Worm (Caenorhabditis elegans) whole organism, L4 larva: Measurements from ENCODE around the gene vha-9.

ENCODE experiments used
- F10B5.3 ChIP-seq: sonication (generic microtip); optimal IDR thresholded peaks from 2 replicates; lab custom pipeline; 2016; ENCODE audit warnings: mild to moderate bottlenecking, missing genetic modification characterization, missing compliant biosample characterization
- F26F4.8 ChIP-seq: fragments of 200-800 bp; sonication (Bioruptor generic); conservative IDR thresholded peaks from 2 replicates; pipeline ENCODE4 v1.3.6; 2022; ENCODE audit warnings: missing genetic modification characterization, missing compliant biosample characterization
- F44E2.7 ChIP-seq: fragments of 200-800 bp; sonication (Bioruptor generic); IDR thresholded peaks from 2 replicates; pipeline ENCODE4 v2.1.2; 2022; ENCODE audit warnings: missing genetic modification characterization, missing compliant biosample characterization
- F49E8.2 ChIP-seq: sonication (generic microtip); optimal IDR thresholded peaks from 2 replicates; lab custom pipeline; 2016; ENCODE audit warnings: missing compliant biosample characterization, mild to moderate bottlenecking, missing genetic modification characterization, borderline replicate concordance
- R02D3.7 ChIP-seq: fragments of 150-350 bp; sonication (generic microtip); optimal IDR thresholded peaks from 3 replicates; lab custom pipeline; 2014; ENCODE audit warnings: missing biosample characterization, missing genetic modification characterization
- ZK337.2 ChIP-seq: fragments of 200-800 bp; sonication (Bioruptor generic); IDR thresholded peaks from 2 replicates; pipeline ENCODE4 v1.3.6; 2022; ENCODE audit warnings: missing genetic modification reagents, missing genetic modification characterization, missing compliant biosample characterization
- ZK546.5 ChIP-seq, 2 experiments: sonication (generic microtip); optimal IDR thresholded peaks; 2 replicates each; lab custom pipeline; 2017; ENCODE audit warnings: missing biosample characterization in 2 of 2, missing genetic modification characterization in 2 of 2
- aly-2 ChIP-seq: sonication (generic microtip); optimal IDR thresholded peaks from 2 replicates; lab custom pipeline; 2018; ENCODE audit warnings: missing biosample characterization, missing genetic modification characterization
- arid-1 ChIP-seq: fragments of 200-800 bp; sonication (Bioruptor generic); conservative IDR thresholded peaks from 2 replicates; pipeline ENCODE4 v1.3.6; 2022; ENCODE audit warnings: missing genetic modification reagents, missing genetic modification characterization, missing compliant biosample characterization
- attf-4 ChIP-seq: sonication (generic microtip); optimal IDR thresholded peaks from 3 replicates; lab custom pipeline; 2017; ENCODE audit warnings: missing biosample characterization, missing genetic modification characterization
- ceh-20 ChIP-seq: fragments of 200-800 bp; sonication (Bioruptor generic); IDR thresholded peaks from 2 replicates; pipeline ENCODE4 v1.3.6; 2022; ENCODE audit warnings: missing genetic modification reagents, missing genetic modification characterization, missing compliant biosample characterization
- ceh-28 ChIP-seq: fragments of 150-350 bp; optimal IDR thresholded peaks from 2 replicates; lab custom pipeline; 2014; ENCODE audit warnings: missing biosample characterization, missing genetic modification reagents, missing genetic modification characterization
- ceh-82 ChIP-seq: sonication (generic microtip); optimal IDR thresholded peaks from 2 replicates; lab custom pipeline; 2017; ENCODE audit warnings: missing biosample characterization, missing genetic modification characterization
- ces-1 ChIP-seq: fragments of 150-350 bp; sonication (generic microtip); optimal IDR thresholded peaks from 4 replicates; lab custom pipeline; 2014; ENCODE audit warnings: missing biosample characterization, missing genetic modification reagents, missing genetic modification characterization
- cey-2 ChIP-seq: sonication (generic microtip); optimal IDR thresholded peaks from 3 replicates; lab custom pipeline; 2017; ENCODE audit warnings: missing genetic modification characterization, mild to moderate bottlenecking, missing compliant biosample characterization, antibody characterized with exemption, borderline replicate concordance; ENCODE audit not compliant: insufficient read depth
- ctbp-1 ChIP-seq: fragments of 200-800 bp; sonication (Bioruptor generic); IDR thresholded peaks from 2 replicates; pipeline ENCODE4 v1.3.6; 2022; ENCODE audit warnings: missing genetic modification reagents, missing genetic modification characterization, missing compliant biosample characterization
- daf-16 ChIP-seq, 3 experiments: sonication (generic microtip); optimal IDR thresholded peaks; 2 replicates each; lab custom pipeline; 2016 to 2017; ENCODE audit warnings: missing genetic modification characterization in 3 of 3, missing genetic modification reagents in 3 of 3, mild to moderate bottlenecking in 2 of 3, missing compliant biosample characterization in 2 of 3, missing biosample characterization in 1 of 3, moderate library complexity in 1 of 3
- daf-19 ChIP-seq: fragments of 200-800 bp; sonication (Bioruptor generic); conservative IDR thresholded peaks from 2 replicates; pipeline ENCODE4 v1.3.6; 2022; ENCODE audit warnings: missing genetic modification characterization, missing compliant biosample characterization
- dmd-8 ChIP-seq: fragments of 200-800 bp; sonication (Bioruptor generic); IDR thresholded peaks from 2 replicates; pipeline ENCODE4 v1.3.6; 2022; ENCODE audit warnings: missing genetic modification characterization, missing compliant biosample characterization
- dve-1 ChIP-seq: sonication (generic microtip); optimal IDR thresholded peaks from 2 replicates; lab custom pipeline; 2017; ENCODE audit warnings: antibody characterized with exemption, mild to moderate bottlenecking, missing genetic modification characterization, missing compliant biosample characterization; ENCODE audit not compliant: insufficient read depth
- egl-43 ChIP-seq: fragments of 200-800 bp; sonication (Bioruptor generic); IDR thresholded peaks from 2 replicates; pipeline ENCODE4 v1.3.6; 2022; ENCODE audit warnings: missing genetic modification reagents, missing genetic modification characterization, missing compliant biosample characterization
- fkh-10 ChIP-seq: fragments of 150-350 bp; optimal IDR thresholded peaks from 2 replicates; lab custom pipeline; 2014; ENCODE audit warnings: missing biosample characterization, missing genetic modification reagents, missing genetic modification characterization
- fos-1 ChIP-seq: fragments of 150-350 bp; optimal IDR thresholded peaks from 2 replicates; lab custom pipeline; 2014; ENCODE audit warnings: missing biosample characterization, missing genetic modification characterization
- hif-1 ChIP-seq, 2 experiments: sonication (generic microtip); optimal IDR thresholded peaks; 2 replicates each; lab custom pipeline; 2016 to 2017; ENCODE audit warnings: missing compliant biosample characterization in 2 of 2, missing genetic modification characterization in 2 of 2, missing genetic modification reagents in 2 of 2, missing genotype in 2 of 2, mild to moderate bottlenecking in 1 of 2
- hlh-30 ChIP-seq: sonication (generic microtip); optimal IDR thresholded peaks from 2 replicates; lab custom pipeline; 2017; ENCODE audit warnings: antibody characterized with exemption, mild to moderate bottlenecking, missing genetic modification characterization, missing compliant biosample characterization; ENCODE audit not compliant: insufficient read depth
- lin-13 ChIP-seq: fragments of 150-350 bp; optimal IDR thresholded peaks from 2 replicates; lab custom pipeline; 2014; ENCODE audit warnings: missing biosample characterization, missing genetic modification reagents, missing genetic modification characterization
- lin-39 ChIP-seq: fragments of 150-350 bp; optimal IDR thresholded peaks from 2 replicates; lab custom pipeline; 2014; ENCODE audit warnings: missing biosample characterization, missing genetic modification reagents, missing genetic modification characterization
- lsy-2 ChIP-seq, 2 experiments: fragments of 150-350 bp in 1 of 2; sonication (generic microtip) in 1 of 2; optimal IDR thresholded peaks; 2 replicates each; lab custom pipeline; 2014 to 2017; ENCODE audit warnings: missing biosample characterization in 2 of 2, missing genetic modification characterization in 2 of 2
- madf-5 ChIP-seq, 2 experiments: fragments of 200-800 bp; sonication (Bioruptor generic); IDR thresholded peaks; 2 replicates each; pipeline ENCODE4 v1.3.6; 2022; ENCODE audit warnings: missing compliant biosample characterization in 2 of 2, missing genetic modification characterization in 2 of 2
- madf-9 ChIP-seq: fragments of 200-800 bp; sonication (Bioruptor generic); conservative IDR thresholded peaks from 2 replicates; pipeline ENCODE4 v1.3.6; 2022; ENCODE audit warnings: missing genetic modification reagents, missing genetic modification characterization, missing compliant biosample characterization
- mdl-1 ChIP-seq, 2 experiments: fragments of 150-350 bp in 1 of 2; sonication (generic microtip) in 1 of 2; optimal IDR thresholded peaks; 2 replicates each; lab custom pipeline; 2014 to 2017; ENCODE audit warnings: missing biosample characterization in 2 of 2, missing genetic modification characterization in 2 of 2
- nhr-10 ChIP-seq: fragments of 150-350 bp; optimal IDR thresholded peaks from 2 replicates; lab custom pipeline; 2014; ENCODE audit warnings: missing biosample characterization, missing genetic modification characterization
- nhr-102 ChIP-seq: sonication (generic microtip); optimal IDR thresholded peaks from 2 replicates; lab custom pipeline; 2016; ENCODE audit warnings: mild to moderate bottlenecking, missing genetic modification characterization, moderate library complexity, missing compliant biosample characterization
- nhr-11 ChIP-seq: fragments of 150-350 bp; optimal IDR thresholded peaks from 2 replicates; lab custom pipeline; 2014; ENCODE audit warnings: missing biosample characterization, missing genetic modification characterization
- nhr-237 ChIP-seq: sonication (generic microtip); optimal IDR thresholded peaks from 2 replicates; lab custom pipeline; 2017; ENCODE audit warnings: missing biosample characterization, missing genetic modification characterization
- nhr-25 ChIP-seq: sonication (generic microtip); optimal IDR thresholded peaks from 2 replicates; lab custom pipeline; 2017; ENCODE audit warnings: missing genetic modification characterization, mild to moderate bottlenecking, missing compliant biosample characterization, antibody characterized with exemption, moderate library complexity, borderline replicate concordance; ENCODE audit not compliant: insufficient read depth
- nhr-48 ChIP-seq: sonication (generic microtip); optimal IDR thresholded peaks from 2 replicates; lab custom pipeline; 2016; ENCODE audit warnings: mild to moderate bottlenecking, missing genetic modification characterization, missing compliant biosample characterization
- nhr-6 ChIP-seq: fragments of 150-350 bp; optimal IDR thresholded peaks from 2 replicates; lab custom pipeline; 2014; ENCODE audit warnings: missing biosample characterization, missing genetic modification characterization
- pha-4 ChIP-seq, 2 experiments: fragments of 150-350 bp in 1 of 2; fragments of 200-800 bp in 1 of 2; sonication (Bioruptor generic) in 1 of 2; IDR thresholded peaks in 1 of 2; optimal IDR thresholded peaks in 1 of 2; 2 replicates each; pipeline versions ENCODE4 v1.3.6 to Lab custom; 2014 to 2022; ENCODE audit warnings: missing genetic modification characterization in 2 of 2, missing genetic modification reagents in 2 of 2, missing biosample characterization in 1 of 2, missing compliant biosample characterization in 1 of 2
- pqm-1 ChIP-seq: sonication (generic microtip); optimal IDR thresholded peaks from 2 replicates; lab custom pipeline; 2017; ENCODE audit warnings: missing biosample characterization, missing genetic modification characterization
- saeg-2 ChIP-seq: fragments of 200-800 bp; sonication (Bioruptor generic); IDR thresholded peaks from 2 replicates; pipeline ENCODE4 v1.3.6; 2022; ENCODE audit warnings: missing genetic modification reagents, missing genetic modification characterization, missing compliant biosample characterization
- skn-1 ChIP-seq: fragments of 150-350 bp; optimal IDR thresholded peaks from 2 replicates; lab custom pipeline; 2014; ENCODE audit warnings: missing biosample characterization, missing genetic modification characterization
- tag-97 ChIP-seq: fragments of 200-800 bp; sonication (Bioruptor generic); IDR thresholded peaks from 2 replicates; pipeline ENCODE4 v1.3.6; 2022; ENCODE audit warnings: missing genetic modification characterization, missing compliant biosample characterization
- tra-1 ChIP-seq: fragments of 200-800 bp; sonication (Bioruptor generic); IDR thresholded peaks from 2 replicates; pipeline ENCODE4 v1.3.6; 2022; ENCODE audit warnings: missing genetic modification reagents, missing genetic modification characterization, missing compliant biosample characterization
- unc-39 ChIP-seq: sonication (generic microtip); optimal IDR thresholded peaks from 2 replicates; lab custom pipeline; 2017; ENCODE audit warnings: missing biosample characterization, missing genetic modification characterization
- unc-62 ChIP-seq, 3 experiments: fragments of 150-350 bp in 1 of 3; sonication (generic microtip); optimal IDR thresholded peaks in 2 of 3; peaks in 1 of 3; 1 replicate in 1 of 3; 2 replicates in 2 of 3; lab custom pipeline; 2014 to 2017; ENCODE audit warnings: missing biosample characterization in 3 of 3, missing genetic modification characterization in 3 of 3, missing genetic modification reagents in 3 of 3, missing genotype in 1 of 3
- zip-2 ChIP-seq: fragments of 150-350 bp; optimal IDR thresholded peaks from 2 replicates; lab custom pipeline; 2014; ENCODE audit warnings: missing biosample characterization, missing genetic modification characterization

Gene vha-9

DNA sequence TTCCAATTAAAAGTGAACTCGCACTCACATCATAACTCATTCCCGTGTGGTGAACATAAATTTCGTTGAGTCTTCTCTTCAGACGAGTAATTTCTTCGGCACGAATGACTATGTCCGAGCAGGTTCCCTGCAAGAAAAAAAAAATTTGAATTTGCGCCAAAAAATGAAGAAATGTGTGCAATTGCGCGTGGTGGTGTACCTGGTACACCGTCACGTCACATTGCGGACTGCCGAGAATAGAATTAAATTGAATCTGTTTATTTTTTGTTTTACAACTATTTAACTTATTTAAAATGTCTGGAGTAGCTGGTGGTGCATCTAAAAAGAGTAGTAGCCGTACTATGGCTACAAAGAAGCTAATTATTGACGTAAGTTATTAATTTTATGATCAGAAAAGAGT is 2.6 kb downstream of the vha-9 start, which contains the start of gene mdt-22 (continued):
- TF ChIP-seq madf-9 (GFP tag; lab: Robert Waterston, UW): no peak
- no peak for TF ChIP-seq R02D3.7 (tag; lab: Kevin White, UChicago)
- TF ChIP-seq ceh-82: no peak
- TF ChIP-seq mdl-1 (tag; optimal IDR thresholded peaks at IDR 0.05; lab: Kevin White, UChicago): no peak

DNA sequence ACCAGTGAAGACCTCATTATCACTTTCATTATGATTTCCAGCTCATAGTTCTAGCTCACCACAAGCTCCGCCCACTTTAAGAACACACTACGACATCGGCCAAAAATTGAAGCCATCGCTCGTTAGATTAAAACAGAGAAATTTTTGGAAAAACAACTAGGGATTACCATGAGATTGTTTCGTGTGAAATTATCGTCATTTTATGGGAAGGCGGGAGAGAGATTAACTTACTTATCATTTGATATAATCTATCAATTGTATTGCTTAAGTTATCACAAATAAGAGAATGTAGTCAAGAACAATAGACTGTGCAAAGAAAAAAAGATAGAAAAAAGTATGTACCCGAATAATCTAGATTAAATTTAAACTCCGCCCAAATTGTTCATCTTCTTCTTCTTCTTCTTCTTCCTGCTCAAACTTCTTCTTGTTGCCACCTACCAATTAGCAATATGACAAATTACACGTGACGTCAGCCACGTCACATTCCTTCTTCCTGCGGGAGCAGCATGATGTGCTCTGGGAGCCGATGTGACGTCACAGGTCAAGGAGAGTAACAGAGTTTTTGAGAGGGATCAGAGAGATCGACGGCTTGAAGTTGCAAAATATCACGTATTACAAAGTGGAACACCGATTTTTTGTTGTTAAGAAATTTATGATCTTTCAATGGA is 3.3 kb downstream of the vha-9 start, which contains the start of gene nep-26:
nep-26 (minus strand) TSS at position 51 of the 668 bp plus-strand sequence.
- TF ChIP-seq egl-43 (GFP tag; lab: Robert Waterston, UW): no peak
- TF ChIP-seq daf-19 (GFP tag; lab: Robert Waterston, UW): no peak
- TF ChIP-seq nhr-102: no peak
- TF ChIP-seq hif-1 (tag; optimal IDR thresholded peaks at IDR 0.05; lab: Kevin White, UChicago): peak; percentile 14 to 94
- peak; percentile 37; the same call in 1 of the 2 replicates for TF ChIP-seq ceh-20 (GFP tag; lab: Robert Waterston, UW)
- peak in 1 of 2 experiments; percentile 89 for TF ChIP-seq daf-16 (GFP tag; optimal IDR thresholded peaks at IDR 0.05; lab: Kevin White, UChicago)
- TF ChIP-seq daf-16 (tag; optimal IDR thresholded peaks at IDR 0.05; lab: Kevin White, UChicago): no peak
- TF ChIP-seq dmd-8 (GFP tag; lab: Robert Waterston, UW): no peak
- TF ChIP-seq F10B5.3 (tag; lab: Kevin White, UChicago): no peak
- TF ChIP-seq lsy-2 (tag; optimal IDR thresholded peaks at IDR 0.05; lab: Kevin White, UChicago): peak in 1 of 2 experiments; percentile 22
- TF ChIP-seq nhr-48: no peak
- TF ChIP-seq hlh-30 (tag; lab: Kevin White, UChicago): peak; percentile 64
- TF ChIP-seq tag-97 (GFP tag; lab: Robert Waterston, UW): no peak
- no peak for TF ChIP-seq zip-2 (tag; lab: Kevin White, UChicago)
- no peak for TF ChIP-seq fkh-10
- TF ChIP-seq arid-1 (GFP tag; lab: Robert Waterston, UW): no peak
- TF ChIP-seq saeg-2 (GFP tag; lab: Robert Waterston, UW): no peak
- TF ChIP-seq dve-1 (tag; lab: Kevin White, UChicago): no peak
- TF ChIP-seq tra-1: no peak
- TF ChIP-seq cey-2: no peak
- TF ChIP-seq unc-39 (tag; lab: Kevin White, UChicago): no peak
- no peak for TF ChIP-seq unc-62 (GFP tag; optimal IDR thresholded peaks at IDR 0.05 in 1 of 2; lab: Kevin White, UChicago)
- no peak for TF ChIP-seq unc-62 (tag; optimal IDR thresholded peaks at IDR 0.05; lab: Kevin White, UChicago)
- TF ChIP-seq ceh-28 (tag; lab: Kevin White, UChicago): no peak
- TF ChIP-seq nhr-6 (tag; lab: Kevin White, UChicago): no peak
- TF ChIP-seq pqm-1 (tag; lab: Kevin White, UChicago): no peak
- no peak for TF ChIP-seq ZK546.5 (tag; optimal IDR thresholded peaks at IDR 0.05; lab: Kevin White, UChicago)
- no peak for TF ChIP-seq nhr-237 (tag; lab: Kevin White, UChicago)
- no peak for TF ChIP-seq lin-39
- no peak for TF ChIP-seq ces-1 (GFP tag; lab: Kevin White, UChicago)
- no peak for TF ChIP-seq attf-4 (tag; lab: Kevin White, UChicago)
- no peak for TF ChIP-seq aly-2 (tag; lab: Kevin White, UChicago)
- TF ChIP-seq nhr-11 (tag; lab: Kevin White, UChicago): peak; percentile 74
- no peak for TF ChIP-seq skn-1 (tag; lab: Kevin White, UChicago)
- TF ChIP-seq ZK337.2 (GFP tag; lab: Robert Waterston, UW): no peak
- TF ChIP-seq pha-4 (GFP tag; IDR thresholded peaks at IDR 0.05; lab: Robert Waterston, UW): no peak
- no peak for TF ChIP-seq pha-4 (tag; optimal IDR thresholded peaks at IDR 0.05; lab: Kevin White, UChicago)
- TF ChIP-seq fos-1 (tag; lab: Kevin White, UChicago): no peak
- no peak for TF ChIP-seq F26F4.8 (GFP tag; lab: Robert Waterston, UW)
- TF ChIP-seq nhr-25: no peak
- TF ChIP-seq nhr-10 (tag; lab: Kevin White, UChicago): no peak
- TF ChIP-seq ctbp-1: no peak
- no peak for TF ChIP-seq lin-13
- no peak for TF ChIP-seq madf-5 (GFP tag; IDR thresholded peaks at IDR 0.05; lab: Robert Waterston, UW)
- no peak for TF ChIP-seq F44E2.7 (GFP tag; lab: Robert Waterston, UW)
- no peak for TF ChIP-seq F49E8.2 (tag; lab: Kevin White, UChicago)
